Fruit fly (Drosophila melanogaster) Kc167 (cell line): ENCODE data around the gene CG11920.

ENCODE experiments used
- Myc ChIP-seq: fragments of >200 bp; optimal IDR thresholded peaks from 2 replicates; lab custom pipeline; 2017; ENCODE audit warnings: missing external identifiers
- Sin3A ChIP-seq: fragments of >200 bp; optimal IDR thresholded peaks from 2 replicates; lab custom pipeline; 2018; ENCODE audit warnings: missing external identifiers
- h ChIP-seq: fragments of >200 bp; optimal IDR thresholded peaks from 3 replicates; lab custom pipeline; 2018; ENCODE audit warnings: missing external identifiers
- insv ChIP-seq: fragments of >200 bp; optimal IDR thresholded peaks from 3 replicates; lab custom pipeline; 2018; ENCODE audit warnings: missing external identifiers
- psq ChIP-seq: fragments of >200 bp; optimal IDR thresholded peaks from 2 replicates; lab custom pipeline; 2017; ENCODE audit warnings: missing external identifiers
- ttk ChIP-seq: sonication (Bioruptor generic); optimal IDR thresholded peaks from 2 replicates; lab custom pipeline; 2017; ENCODE audit warnings: missing external identifiers

DNA sequence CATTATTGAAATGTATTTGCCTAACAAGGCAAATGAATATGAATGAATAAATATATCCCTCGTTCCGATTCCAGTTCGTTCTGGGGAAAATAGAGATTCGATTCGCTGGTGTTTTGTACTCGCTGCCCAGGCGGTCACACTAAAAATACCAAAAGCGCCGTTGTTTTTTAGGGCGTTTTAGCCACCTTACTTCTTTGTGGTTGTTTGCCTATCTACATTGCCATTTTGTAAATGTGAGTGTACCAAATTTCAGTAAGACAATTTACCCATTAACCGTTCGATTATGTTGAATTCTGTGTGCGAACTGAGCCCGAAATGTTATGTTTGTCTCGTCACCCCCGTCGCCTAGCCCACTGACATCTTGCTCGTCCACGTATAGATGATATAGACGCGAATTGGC lies 22.8 kb downstream of the CG11920 start, which contains the start of the genes CG33095 and CG33096:
- TF ChIP-seq insv (lab: Kevin White, UChicago) (no peak), h (lab: Kevin White, UChicago) (no peak), Sin3A (no peak), ttk (lab: Kevin White, UChicago) (no peak), Myc (no peak), psq (lab: Kevin White, UChicago) (no peak)
